Worm (Caenorhabditis elegans): ENCODE measurements around the gene M163.7.

The M163.7 gene

ce11 chrX:14455419-14455818, 9.2 kb upstream of the M163.7 start, which contains the start of gene Y66C5A.1:
Gene Y66C5A.1, minus strand, starts transcription at chrX:14455519.
- TF ChIP-seq unc-3 (GFP tag; conservative IDR thresholded peaks at IDR 0.05), result no peak
- TF ChIP-seq unc-3 (tag; optimal IDR thresholded peaks at IDR 0.05), result no peak
- TF ChIP-seq ceh-31 (tag; optimal IDR thresholded peaks at IDR 0.05), result no peak
- no peak for TF ChIP-seq hlh-30 (tag; optimal IDR thresholded peaks at IDR 0.05; ENCODE audit: insufficient read depth)
- TF ChIP-seq pax-1 (tag; optimal IDR thresholded peaks at IDR 0.05), result no peak
- no peak for TF ChIP-seq ceh-34 (tag; optimal IDR thresholded peaks at IDR 0.05)
- TF ChIP-seq hlh-15 (tag; optimal IDR thresholded peaks at IDR 0.05), result no peak

DNA sequence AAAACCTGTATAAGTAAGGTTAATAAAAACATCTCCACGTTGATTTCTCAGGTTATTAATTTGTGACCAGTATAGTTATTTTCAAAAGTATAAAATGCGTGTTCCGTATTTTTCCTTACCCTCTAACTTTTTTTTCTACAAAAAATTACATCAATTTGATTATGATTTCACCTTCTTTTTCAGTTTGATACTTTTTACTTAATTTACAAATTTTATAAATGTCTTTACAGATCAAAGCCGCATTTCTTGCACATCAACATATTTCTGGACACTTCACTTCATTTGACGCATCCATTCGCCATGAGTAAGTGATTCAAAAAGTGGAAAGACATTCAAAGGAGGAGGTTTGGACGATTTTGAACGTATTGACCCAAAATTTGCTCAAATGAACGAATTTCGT, 4.2 kb upstream of the M163.7 start, which contains the start of gene Y66C5A.2:
Y66C5A.2 (plus strand) TSS at position 301 of the 400 bp plus-strand sequence.
- TF ChIP-seq hlh-15 (tag; optimal IDR thresholded peaks at IDR 0.05) (no peak), C08G9.2 (tag; optimal IDR thresholded peaks at IDR 0.05) (no peak), ceh-45 (GFP tag; IDR thresholded peaks at IDR 0.05) (no peak), pax-1 (tag; optimal IDR thresholded peaks at IDR 0.05) (no peak), hlh-13 (GFP tag; optimal IDR thresholded peaks at IDR 0.05) (no peak), fkh-6 (tag; optimal IDR thresholded peaks at IDR 0.05) (no peak), ama-1 (optimal IDR thresholded peaks at IDR 0.05) (no peak), pha-4 (tag; optimal IDR thresholded peaks at IDR 0.05) (no peak), eyg-1 (tag; optimal IDR thresholded peaks at IDR 0.05) (no peak), tbx-7 (tag; optimal IDR thresholded peaks at IDR 0.05) (no peak), gmeb-2 (tag; optimal IDR thresholded peaks at IDR 0.05) (no peak), lim-6 (tag; optimal IDR thresholded peaks at IDR 0.05) (no peak), nfya-1 (tag; optimal IDR thresholded peaks at IDR 0.05) (no peak), sdc-2 (tag; optimal IDR thresholded peaks at IDR 0.05) (no peak), unc-42 (tag; optimal IDR thresholded peaks at IDR 0.05) (no peak), pros-1 (tag; optimal IDR thresholded peaks at IDR 0.05) (no peak), ceh-24 (tag; optimal IDR thresholded peaks at IDR 0.05) (no peak), pqm-1 (tag; optimal IDR thresholded peaks at IDR 0.05) (no peak), ttx-3 (tag; optimal IDR thresholded peaks at IDR 0.05) (no peak), hlh-8 (tag; optimal IDR thresholded peaks at IDR 0.05) (no peak)

- no peak for TF ChIP-seq pha-4 (tag; optimal IDR thresholded peaks at IDR 0.05)
- TF ChIP-seq C38D4.7 (GFP tag; optimal IDR thresholded peaks at IDR 0.05), result no peak
- no peak for TF ChIP-seq Y22D7AL.16 (tag; optimal IDR thresholded peaks at IDR 0.05)
- TF ChIP-seq lim-6 (tag; optimal IDR thresholded peaks at IDR 0.05), result no peak
- no peak for TF ChIP-seq rnt-1 (tag; optimal IDR thresholded peaks at IDR 0.05)
- no peak for TF ChIP-seq ref-2 (tag; optimal IDR thresholded peaks at IDR 0.05)
- no peak for TF ChIP-seq fkh-6 (tag; optimal IDR thresholded peaks at IDR 0.05)
- TF ChIP-seq ceh-19 (GFP tag; optimal IDR thresholded peaks at IDR 0.05), result no peak
- TF ChIP-seq ets-4 (tag; optimal IDR thresholded peaks at IDR 0.05), result no peak
- no peak for TF ChIP-seq ceh-18 (tag; optimal IDR thresholded peaks at IDR 0.05)
- no peak for TF ChIP-seq pag-3 (tag; optimal IDR thresholded peaks at IDR 0.05; ENCODE audit: borderline replicate concordance)
- no peak for TF ChIP-seq T23F11.4 (GFP tag; optimal IDR thresholded peaks at IDR 0.05)
- TF ChIP-seq K09A11.1 (tag; optimal IDR thresholded peaks at IDR 0.05; ENCODE audit: insufficient read depth), result no peak
- TF ChIP-seq ceh-22 (tag; optimal IDR thresholded peaks at IDR 0.05), result no peak
- TF ChIP-seq ahr-1 (tag; optimal IDR thresholded peaks at IDR 0.05), result no peak
These were observed 980 bp downstream of the M163.7 start, which contains the start of gene M163.22 for ce11 chrX:14465593-14465992. Gene M163.22, plus strand, starts transcription at chrX:14465893.

ce11 chrX:14466532-14466931, 1.9 kb downstream of the M163.7 start, which contains the start of gene M163.21:
Gene M163.21, plus strand, starts transcription at chrX:14466832.
- TF ChIP-seq elt-4 (tag; optimal IDR thresholded peaks at IDR 0.05), result no peak
- TF ChIP-seq eyg-1 (tag; optimal IDR thresholded peaks at IDR 0.05), result no peak
- TF ChIP-seq F13H6.1 (tag; optimal IDR thresholded peaks at IDR 0.05), result no peak
- TF ChIP-seq sox-4 (tag; optimal IDR thresholded peaks at IDR 0.05), result no peak
- TF ChIP-seq ztf-16 (tag; optimal IDR thresholded peaks at IDR 0.05), result no peak
- TF ChIP-seq madf-2 (tag; optimal IDR thresholded peaks at IDR 0.05), result no peak
- TF ChIP-seq dve-1 (tag; optimal IDR thresholded peaks at IDR 0.05), result no peak
- TF ChIP-seq sox-2 (GFP tag; IDR thresholded peaks at IDR 0.05), result no peak
- TF ChIP-seq pax-1 (tag; optimal IDR thresholded peaks at IDR 0.05), result no peak
- TF ChIP-seq zip-5 (tag; optimal IDR thresholded peaks at IDR 0.05), result no peak
- no peak for TF ChIP-seq lin-11 (tag; optimal IDR thresholded peaks at IDR 0.05)
- TF ChIP-seq npax-4 (tag; optimal IDR thresholded peaks at IDR 0.05), result no peak
- no peak for TF ChIP-seq ceh-34 (tag; optimal IDR thresholded peaks at IDR 0.05)
- TF ChIP-seq pqm-1 (tag; optimal IDR thresholded peaks at IDR 0.05), result no peak
- TF ChIP-seq T23F11.4 (GFP tag; optimal IDR thresholded peaks at IDR 0.05), result no peak
- TF ChIP-seq K09A11.1 (tag; optimal IDR thresholded peaks at IDR 0.05; ENCODE audit: insufficient read depth), result no peak
